Fruit fly (Drosophila melanogaster) whole organism, pupa: Measurements from ENCODE around the gene CG14431.

Experiments used
- CG10348 ChIP-seq: fragments of 200-800 bp; sonication (Bioruptor generic); IDR thresholded peaks from 2 replicates; pipeline ENCODE4 v1.3.6; 2022; ENCODE audit warnings: missing biosample characterization, missing genetic modification characterization
- CG12605 ChIP-seq: fragments of 200-800 bp; sonication (Bioruptor generic); IDR thresholded peaks from 2 replicates; pipeline ENCODE4 v1.3.6; 2022; ENCODE audit warnings: missing biosample characterization, missing genetic modification characterization
- CG13204 ChIP-seq: fragments of 200-800 bp; sonication (Bioruptor generic); optimal IDR thresholded peaks from 2 replicates; lab custom pipeline; 2018; ENCODE audit warnings: missing biosample characterization, mild to moderate bottlenecking, missing genetic modification characterization, moderate library complexity
- CG14655 ChIP-seq: fragments of 200-800 bp; sonication (Bioruptor generic); optimal IDR thresholded peaks from 3 replicates; lab custom pipeline; 2017; ENCODE audit warnings: mild to moderate bottlenecking, missing biosample characterization, missing genetic modification reagents, missing genetic modification characterization
- CG15710 ChIP-seq: fragments of 200-800 bp; sonication (Bioruptor generic); optimal IDR thresholded peaks from 2 replicates; lab custom pipeline; 2018; ENCODE audit warnings: missing biosample characterization, mild to moderate bottlenecking, missing genetic modification characterization, moderate library complexity
- CG17806 ChIP-seq: fragments of 200-800 bp; sonication (Bioruptor generic); optimal IDR thresholded peaks from 2 replicates; lab custom pipeline; 2018; ENCODE audit warnings: missing biosample characterization, mild to moderate bottlenecking, missing genetic modification characterization, moderate library complexity
- CG32121 ChIP-seq: fragments of 200-800 bp; sonication (Bioruptor generic); IDR thresholded peaks from 2 replicates; pipeline ENCODE4 v1.3.6; 2022; ENCODE audit warnings: missing biosample characterization, missing genetic modification characterization
- CG34367 ChIP-seq: fragments of 200-800 bp; sonication (Bioruptor generic); optimal IDR thresholded peaks from 2 replicates; lab custom pipeline; 2018; ENCODE audit warnings: missing biosample characterization, mild to moderate bottlenecking, missing genetic modification characterization
- CG4496 ChIP-seq: fragments of 200-800 bp; sonication (Bioruptor generic); IDR thresholded peaks from 3 replicates; pipeline ENCODE4 v1.3.6; 2022; ENCODE audit warnings: missing biosample characterization, missing genetic modification characterization
- CG8159 ChIP-seq: fragments of 200-800 bp; sonication (Bioruptor generic); optimal IDR thresholded peaks from 3 replicates; lab custom pipeline; 2018; ENCODE audit warnings: missing biosample characterization, mild to moderate bottlenecking, missing genetic modification characterization, moderate library complexity
- CG8301 ChIP-seq: fragments of 200-800 bp; sonication (Bioruptor generic); optimal IDR thresholded peaks from 2 replicates; lab custom pipeline; 2018; ENCODE audit warnings: missing biosample characterization, mild to moderate bottlenecking, missing genetic modification characterization
- CG9948 ChIP-seq: fragments of 200-800 bp; sonication (Bioruptor generic); optimal IDR thresholded peaks from 2 replicates; lab custom pipeline; 2018; ENCODE audit warnings: missing biosample characterization, mild to moderate bottlenecking, missing genetic modification characterization, moderate library complexity
- D1 ChIP-seq: fragments of 200-800 bp; sonication (Bioruptor generic); optimal IDR thresholded peaks from 2 replicates; lab custom pipeline; 2018; ENCODE audit warnings: missing biosample characterization, mild to moderate bottlenecking, missing genetic modification characterization, moderate library complexity
- EcR ChIP-seq: fragments of 200-800 bp; sonication (Bioruptor generic); optimal IDR thresholded peaks from 3 replicates; lab custom pipeline; 2019; ENCODE audit warnings: missing biosample characterization, missing genetic modification characterization, mild to moderate bottlenecking, moderate library complexity, missing genetic modification reagents
- Ets98B ChIP-seq: fragments of 200-800 bp; sonication (Bioruptor generic); IDR thresholded peaks from 2 replicates; pipeline ENCODE4 v1.3.6; 2022; ENCODE audit warnings: missing biosample characterization, missing genetic modification characterization
- Pif1A ChIP-seq: fragments of 200-800 bp; sonication (Bioruptor generic); optimal IDR thresholded peaks from 3 replicates; lab custom pipeline; 2016; ENCODE audit warnings: missing biosample characterization, missing genetic modification characterization
- Pif1B ChIP-seq: fragments of 200-800 bp; sonication (Bioruptor generic); optimal IDR thresholded peaks from 3 replicates; lab custom pipeline; 2016; ENCODE audit warnings: missing biosample characterization, missing genetic modification characterization
- Snoo ChIP-seq: fragments of 200-800 bp; sonication (Bioruptor generic); optimal IDR thresholded peaks from 3 replicates; lab custom pipeline; 2017; ENCODE audit warnings: missing biosample characterization, mild to moderate bottlenecking, missing genetic modification characterization, inconsistent platforms
- fd96Ca ChIP-seq: fragments of 200-800 bp; sonication (Bioruptor generic); IDR thresholded peaks from 3 replicates; pipeline ENCODE4 v1.3.6; 2022; ENCODE audit warnings: missing biosample characterization, missing genetic modification characterization
- gl ChIP-seq: fragments of 200-800 bp; sonication (Bioruptor generic); optimal IDR thresholded peaks from 2 replicates; lab custom pipeline; 2018; ENCODE audit warnings: missing biosample characterization, mild to moderate bottlenecking, missing genetic modification characterization
- rn ChIP-seq: fragments of 200-800 bp; sonication (Bioruptor generic); IDR thresholded peaks from 2 replicates; pipeline ENCODE4 v1.3.6; 2022; ENCODE audit warnings: missing biosample characterization, missing genetic modification characterization

Gene CG14431

DNA sequence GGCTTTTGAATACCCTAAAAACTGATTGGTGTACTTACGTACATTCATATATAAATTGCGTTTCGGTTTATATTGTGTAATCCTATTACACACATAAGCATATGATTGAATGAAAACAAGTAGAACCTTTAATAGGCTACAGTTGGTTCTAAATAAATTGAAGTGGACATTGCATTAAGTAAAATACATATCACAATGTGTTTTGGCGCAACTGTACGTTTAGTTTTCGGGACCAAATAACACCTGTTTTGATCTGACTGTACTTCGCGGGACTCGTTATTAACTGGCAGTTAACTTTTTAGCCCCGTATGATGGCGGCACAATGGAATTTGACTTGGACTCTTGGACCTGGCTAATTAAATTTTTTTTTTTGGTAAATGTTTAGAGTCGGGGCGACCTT lies 41.3 kb upstream of the CG14431 start:
- no peak for TF ChIP-seq CG32121 (GFP tag; lab: Robert Waterston, UW)
- TF ChIP-seq, all 21 proteins: peak for 0

- TF ChIP-seq CG34367 (tag; lab: Kevin White, UChicago) = peak; percentile 62
- TF ChIP-seq D1 (tag; lab: Kevin White, UChicago) = peak; percentile 28
- TF ChIP-seq EcR (GFP tag; lab: Kevin White, UChicago) = peak; percentile 21
- no peak for TF ChIP-seq fd96Ca
- no peak for TF ChIP-seq rn
- peak; percentile 3; the same call in 2 of the 3 replicates for TF ChIP-seq CG4496 (GFP tag; lab: Robert Waterston, UW)
- TF ChIP-seq CG15710 (tag; lab: Kevin White, UChicago) = peak; percentile 72
- no peak for TF ChIP-seq gl
- TF ChIP-seq CG13204 = peak; percentile 19
- no peak for TF ChIP-seq CG10348 (GFP tag; lab: Robert Waterston, UW)
- no peak; the same call in 1 of the 2 replicates for TF ChIP-seq CG32121 (GFP tag; lab: Robert Waterston, UW)
- peak; percentile 70 for TF ChIP-seq Snoo (tag; lab: Kevin White, UChicago)
- TF ChIP-seq CG8159 (tag; lab: Kevin White, UChicago) = peak; percentile 87
- no peak for TF ChIP-seq CG12605 (GFP tag; lab: Robert Waterston, UW)
- TF ChIP-seq CG9948 (tag; lab: Kevin White, UChicago) = peak; percentile 83
- TF ChIP-seq Ets98B (GFP tag; lab: Robert Waterston, UW) = peak; percentile 5
- peak; percentile 56 for TF ChIP-seq Pif1B (GFP tag; lab: Kevin White, UChicago)
- TF ChIP-seq Pif1A (GFP tag; lab: Kevin White, UChicago) = peak; percentile 70
- peak; percentile 79 for TF ChIP-seq CG8301 (tag; lab: Kevin White, UChicago)
- peak; percentile 62 for TF ChIP-seq CG17806 (tag; lab: Kevin White, UChicago)
- peak; percentile 92 for TF ChIP-seq CG14655
Measured at dm6 chrX:6867175-6868023, 40.7 kb upstream of the CG14431 start, which contains the start of gene CG14434. Gene CG14434 (minus strand): TSS chrX:6867194.

- TF ChIP-seq CG32121 (GFP tag; lab: Robert Waterston, UW) (peak; percentile 30; the same call in 1 of the 2 replicates), EcR (GFP tag; lab: Kevin White, UChicago) (peak; percentile 62), CG8301 (tag; lab: Kevin White, UChicago) (no peak), Ets98B (GFP tag; lab: Robert Waterston, UW) (peak; percentile 34; the same call in 1 of the 2 replicates), CG9948 (tag; lab: Kevin White, UChicago) (peak; percentile 12), fd96Ca (peak; percentile 55; the same call in 1 of the 3 replicates), CG4496 (GFP tag; lab: Robert Waterston, UW) (peak; percentile 52), Pif1A (GFP tag; lab: Kevin White, UChicago) (no peak), CG13204 (peak; percentile 65), CG15710 (tag; lab: Kevin White, UChicago) (no peak), CG17806 (tag; lab: Kevin White, UChicago) (no peak), CG12605 (GFP tag; lab: Robert Waterston, UW) (peak; percentile 63)
- TF ChIP-seq, all 21 proteins: peak for 8
Measured at dm6 chrX:6868024-6868628, 40.0 kb upstream of the CG14431 start.

- TF ChIP-seq CG4496 (GFP tag; lab: Robert Waterston, UW) (0 out of 3 replicates have a peak, but pooled peaks have one; percentile 10), gl (no peak)
Measured at dm6 chrX:6868629-6869579, 39.2 kb upstream of the CG14431 start.

dm6 chrX:6869770-6870404 lies 38.2 kb upstream of the CG14431 start:
- TF ChIP-seq Ets98B (GFP tag; lab: Robert Waterston, UW) = no peak
- no peak for TF ChIP-seq Pif1A (GFP tag; lab: Kevin White, UChicago)
- no peak for TF ChIP-seq CG34367 (tag; lab: Kevin White, UChicago)
- TF ChIP-seq CG4496 (GFP tag; lab: Robert Waterston, UW) = no peak
